Fruit fly (Drosophila melanogaster): ENCODE results near the gene TfIIB.

The TfIIB gene

dm6 chr2L:10468978-10469377 lies 37.8 kb downstream of the TfIIB start:
- TF ChIP-seq fu2 (GFP tag; optimal IDR thresholded peaks at IDR 0.05): no peak
- peak; percentile 65; the same call in 1 of the 2 replicates for TF ChIP-seq crol (GFP tag; IDR thresholded peaks at IDR 0.05)
- no peak for TF ChIP-seq knrl (GFP tag; IDR thresholded peaks at IDR 0.05; ENCODE audit: partially characterized antibody)
- TF ChIP-seq chinmo (GFP tag; IDR thresholded peaks at IDR 0.05; ENCODE audit: partially characterized antibody): 0 out of 4 replicates have a peak, but pooled peaks have one; percentile 36
- TF ChIP-seq CG12769 (tag; optimal IDR thresholded peaks at IDR 0.05): peak; percentile 76
- no peak for TF ChIP-seq ERR (GFP tag; optimal IDR thresholded peaks at IDR 0.05)
- TF ChIP-seq cwo (GFP tag; optimal IDR thresholded peaks at IDR 0.05): peak; percentile 96
- no peak for TF ChIP-seq HLH3B (GFP tag; IDR thresholded peaks at IDR 0.05)
- no peak for TF ChIP-seq CG18764 (GFP tag; optimal IDR thresholded peaks at IDR 0.05)
- TF ChIP-seq zfh1 (GFP tag; IDR thresholded peaks at IDR 0.05): 0 out of 3 replicates have a peak, but pooled peaks have one; percentile 18
- TF ChIP-seq Dref (GFP tag; IDR thresholded peaks at IDR 0.05): no peak
- no peak for TF ChIP-seq NFAT (GFP tag; IDR thresholded peaks at IDR 0.05)
- TF ChIP-seq odd (GFP tag; optimal IDR thresholded peaks at IDR 0.05): no peak
- TF ChIP-seq Gug (GFP tag; IDR thresholded peaks at IDR 0.05): no peak
- no peak for TF ChIP-seq Dad (GFP tag; optimal IDR thresholded peaks at IDR 0.05)
- TF ChIP-seq CG17568 (GFP tag; optimal IDR thresholded peaks at IDR 0.05): no peak
- peak; percentile 98 for TF ChIP-seq sr (GFP tag; IDR thresholded peaks at IDR 0.05)
- TF ChIP-seq Rfx (GFP tag; IDR thresholded peaks at IDR 0.05): no peak
- TF ChIP-seq fru (optimal IDR thresholded peaks at IDR 0.05): no peak
- no peak for TF ChIP-seq scrt (GFP tag; optimal IDR thresholded peaks at IDR 0.05)
- TF ChIP-seq Hsf (GFP tag; optimal IDR thresholded peaks at IDR 0.05): no peak
- TF ChIP-seq ATbp (GFP tag; optimal IDR thresholded peaks at IDR 0.05): no peak
- peak; percentile 69 for TF ChIP-seq ftz-f1 (GFP tag; optimal IDR thresholded peaks at IDR 0.05)
- peak; percentile 39 for TF ChIP-seq Med (GFP tag)
- peak in 1 of 2 experiments; percentile 87 for TF ChIP-seq Pdp1 (GFP tag; optimal IDR thresholded peaks at IDR 0.05)
- TF ChIP-seq abd-A (tag; optimal IDR thresholded peaks at IDR 0.05): peak; percentile 13
- TF ChIP-seq bigmax (GFP tag; optimal IDR thresholded peaks at IDR 0.05): no peak

dm6 chr2L:10470211-10470610 lies 39.1 kb downstream of the TfIIB start:
- TF ChIP-seq CG8290 (GFP tag; optimal IDR thresholded peaks at IDR 0.05): no peak
- TF ChIP-seq CG8290 (tag; optimal IDR thresholded peaks at IDR 0.05): peak in 1 of 2 experiments; percentile 3
- 0 out of 4 replicates have a peak, but pooled peaks have one; percentile 30 for TF ChIP-seq chinmo (GFP tag; IDR thresholded peaks at IDR 0.05; ENCODE audit: partially characterized antibody)
- no peak for TF ChIP-seq croc (GFP tag; conservative IDR thresholded peaks at IDR 0.05)
- TF ChIP-seq so (GFP tag; IDR thresholded peaks at IDR 0.05): 0 out of 3 replicates have a peak, but pooled peaks have one; percentile 36
- TF ChIP-seq her (GFP tag; optimal IDR thresholded peaks at IDR 0.05): no peak
- TF ChIP-seq CG14014 (GFP tag; IDR thresholded peaks at IDR 0.05): peak; percentile 13; the same call in 1 of the 2 replicates
- TF ChIP-seq Doc2 (GFP tag; IDR thresholded peaks at IDR 0.05): no peak
- TF ChIP-seq CG2199 (GFP tag; IDR thresholded peaks at IDR 0.05): peak; percentile 98
- TF ChIP-seq sr (GFP tag; IDR thresholded peaks at IDR 0.05): 0 out of 3 replicates have a peak, but pooled peaks have one; percentile 37
- no peak for TF ChIP-seq CG12744 (GFP tag; optimal IDR thresholded peaks at IDR 0.05)
- peak; percentile 2 for TF ChIP-seq Med (GFP tag)

- TF ChIP-seq CG10654 (GFP tag; optimal IDR thresholded peaks at IDR 0.05) (no peak), hbn (GFP tag; IDR thresholded peaks at IDR 0.05; ENCODE audit: partially characterized antibody) (no peak), Stat92E (GFP tag; optimal IDR thresholded peaks at IDR 0.05) (no peak), CG2875 (GFP tag; optimal IDR thresholded peaks at IDR 0.05) (no peak), CG15514 (GFP tag; optimal IDR thresholded peaks at IDR 0.05) (no peak), abd-A (tag; optimal IDR thresholded peaks at IDR 0.05) (no peak), tin (GFP tag; optimal IDR thresholded peaks at IDR 0.05) (no peak), Asciz (GFP tag; optimal IDR thresholded peaks at IDR 0.05) (peak; percentile 4), HLH3B (GFP tag; IDR thresholded peaks at IDR 0.05) (no peak), Fer3 (tag; optimal IDR thresholded peaks at IDR 0.05) (no peak), CG17912 (GFP tag; optimal IDR thresholded peaks at IDR 0.05) (no peak), kay (GFP tag; optimal IDR thresholded peaks at IDR 0.05) (no peak), vfl (GFP tag; optimal IDR thresholded peaks at IDR 0.05) (no peak), dmrt99B (tag; optimal IDR thresholded peaks at IDR 0.05) (peak; percentile 18), wek (GFP tag; optimal IDR thresholded peaks at IDR 0.05) (peak; percentile 36), emc (GFP tag; optimal IDR thresholded peaks at IDR 0.05) (no peak)
Observed at dm6 chr2L:10472257-10472656, 41.1 kb downstream of the TfIIB start.
